Fruit fly (Drosophila melanogaster) whole organism, embryonic: ENCODE results near the gene Lerp.
A peak's percentile ranks its signal among the peaks of the same experiment; 100 is the strongest.

Source experiments
- Asciz ChIP-seq: fragments of 200-800 bp; sonication (Bioruptor generic); optimal IDR thresholded peaks from 2 replicates; lab custom pipeline; 2017; ENCODE audit warnings: missing biosample characterization, mild to moderate bottlenecking, missing genetic modification characterization, missing genetic modification reagents
- Atf3 ChIP-seq: fragments of 200-800 bp; sonication (Bioruptor generic); optimal IDR thresholded peaks from 3 replicates; lab custom pipeline; 2016; ENCODE audit warnings: missing biosample characterization, missing genetic modification characterization
- CG11696 ChIP-seq: fragments of 200-800 bp; sonication (Bioruptor generic); IDR thresholded peaks from 2 replicates; pipeline ENCODE4 v1.3.6; 2022; ENCODE audit warnings: missing biosample characterization, missing genetic modification characterization
- CG12391 ChIP-seq: fragments of 200-800 bp; sonication (Bioruptor generic); optimal IDR thresholded peaks from 3 replicates; lab custom pipeline; 2018; ENCODE audit warnings: missing biosample characterization, mild to moderate bottlenecking, missing genetic modification characterization, moderate library complexity
- CG13287 ChIP-seq: fragments of 200-800 bp; sonication (Bioruptor generic); IDR thresholded peaks from 2 replicates; pipeline ENCODE4 v1.3.6; 2022; ENCODE audit warnings: missing biosample characterization, missing genetic modification characterization; ENCODE audit not compliant: partially characterized antibody
- CG14710 ChIP-seq: fragments of 200-800 bp; sonication (Bioruptor generic); optimal IDR thresholded peaks from 3 replicates; lab custom pipeline; 2019; ENCODE audit warnings: missing biosample characterization, mild to moderate bottlenecking, missing genetic modification characterization, moderate library complexity
- CG15601 ChIP-seq: fragments of 200-800 bp; sonication (Bioruptor generic); optimal IDR thresholded peaks from 3 replicates; lab custom pipeline; 2019; ENCODE audit warnings: missing biosample characterization, mild to moderate bottlenecking, missing genetic modification characterization, moderate library complexity
- CG15696 ChIP-seq: fragments of 200-800 bp; sonication (Bioruptor generic); optimal IDR thresholded peaks from 2 replicates; lab custom pipeline; 2019; ENCODE audit warnings: missing biosample characterization, mild to moderate bottlenecking, missing genetic modification characterization, moderate library complexity
- CG17186 ChIP-seq: fragments of 200-800 bp; sonication (Bioruptor generic); optimal IDR thresholded peaks from 3 replicates; lab custom pipeline; 2017; ENCODE audit warnings: missing biosample characterization, missing genetic modification reagents, missing genetic modification characterization
- CG17612 ChIP-seq: fragments of 200-800 bp; sonication (Bioruptor generic); IDR thresholded peaks from 2 replicates; pipeline ENCODE4 v1.3.6; 2022; ENCODE audit warnings: missing biosample characterization, missing genetic modification characterization
- CG18011 ChIP-seq: fragments of 200-800 bp; sonication (Bioruptor generic); optimal IDR thresholded peaks from 2 replicates; lab custom pipeline; 2017; ENCODE audit warnings: missing biosample characterization, missing genetic modification characterization, mild to moderate bottlenecking, moderate library complexity, missing genotype
- CG18262 ChIP-seq: fragments of 200-800 bp; optimal IDR thresholded peaks from 3 replicates; lab custom pipeline; 2019; ENCODE audit warnings: missing biosample characterization, mild to moderate bottlenecking, missing genetic modification characterization, moderate library complexity
- CG2199 ChIP-seq: fragments of 200-800 bp; sonication (Bioruptor generic); IDR thresholded peaks from 3 replicates; pipeline ENCODE4 v1.3.6; 2022; ENCODE audit warnings: missing biosample characterization, missing genetic modification characterization
- CG31224 ChIP-seq: fragments of 200-800 bp; sonication (Bioruptor generic); IDR thresholded peaks from 2 replicates; pipeline ENCODE4 v1.3.6; 2022; ENCODE audit warnings: missing biosample characterization, missing genetic modification characterization
- CG33557 ChIP-seq: fragments of 200-800 bp; sonication (Bioruptor generic); optimal IDR thresholded peaks from 2 replicates; lab custom pipeline; 2019; ENCODE audit warnings: missing biosample characterization, mild to moderate bottlenecking, missing genetic modification characterization, moderate library complexity
- CG4328 ChIP-seq: fragments of 200-800 bp; sonication (Bioruptor generic); optimal IDR thresholded peaks from 3 replicates; lab custom pipeline; 2017; ENCODE audit warnings: missing biosample characterization, missing genetic modification reagents, missing genetic modification characterization
- CG6813 ChIP-seq: fragments of 200-800 bp; sonication (Bioruptor generic); optimal IDR thresholded peaks from 2 replicates; lab custom pipeline; 2017; ENCODE audit warnings: missing biosample characterization, missing genetic modification characterization, mild to moderate bottlenecking, moderate library complexity, missing genetic modification reagents
- CG8281 ChIP-seq: fragments of 200-800 bp; sonication (Bioruptor generic); optimal IDR thresholded peaks from 2 replicates; lab custom pipeline; 2018; ENCODE audit warnings: missing biosample characterization, mild to moderate bottlenecking, missing genetic modification characterization, moderate library complexity
- CG9727 ChIP-seq: fragments of 200-800 bp; sonication (Bioruptor generic); optimal IDR thresholded peaks from 3 replicates; lab custom pipeline; 2017; ENCODE audit warnings: missing biosample characterization, mild to moderate bottlenecking, missing genetic modification characterization
- Kr ChIP-seq: fragments of 200-800 bp; sonication (Bioruptor generic); optimal IDR thresholded peaks from 2 replicates; lab custom pipeline; 2017; ENCODE audit warnings: missing biosample characterization, mild to moderate bottlenecking, missing genetic modification characterization
- Lim3 ChIP-seq: fragments of 200-800 bp; sonication (Bioruptor generic); IDR thresholded peaks from 2 replicates; pipeline ENCODE4 v1.3.6; 2022; ENCODE audit warnings: missing biosample characterization, missing genetic modification characterization
- Med ChIP-seq: fragments of 200-800 bp; sonication (Bioruptor generic); peaks from one replicate; lab custom pipeline; 2016; ENCODE audit warnings: missing biosample characterization, missing genetic modification characterization, mild to moderate bottlenecking, inconsistent platforms, moderate library complexity
- PHDP ChIP-seq: fragments of 200-800 bp; sonication (Bioruptor generic); optimal IDR thresholded peaks from 3 replicates; lab custom pipeline; 2018; ENCODE audit warnings: missing biosample characterization, mild to moderate bottlenecking, missing genetic modification characterization, moderate library complexity
- Spps ChIP-seq: fragments of 200-800 bp; sonication (Bioruptor generic); optimal IDR thresholded peaks from 2 replicates; lab custom pipeline; 2018; ENCODE audit warnings: missing biosample characterization, mild to moderate bottlenecking, missing genetic modification characterization
- Sry-δ ChIP-seq: fragments of 200-800 bp; sonication (Bioruptor generic); optimal IDR thresholded peaks from 2 replicates; lab custom pipeline; 2016; ENCODE audit warnings: missing biosample characterization, missing genetic modification characterization
- Stat92E ChIP-seq, 3 experiments: fragments of >200 bp in 2 of 3; fragments of 200-800 bp in 1 of 3; sonication (Bioruptor generic) in 1 of 3; optimal IDR thresholded peaks; 2 replicates each; lab custom pipeline; 2017 to 2019; ENCODE audit warnings: missing biosample characterization in 3 of 3, missing genetic modification characterization in 3 of 3, mild to moderate bottlenecking in 1 of 3, moderate library complexity in 1 of 3
- Trl ChIP-seq, 3 experiments: fragments of >200 bp in 2 of 3; fragments of 200-800 bp in 1 of 3; sonication (Bioruptor generic) in 1 of 3; optimal IDR thresholded peaks; 2 replicates in 1 of 3; 3 replicates in 2 of 3; lab custom pipeline; 2016 to 2017; ENCODE audit warnings: missing biosample characterization in 1 of 3, missing genetic modification characterization in 1 of 3
- ac ChIP-seq: fragments of 200-800 bp; sonication (Bioruptor generic); optimal IDR thresholded peaks from 3 replicates; lab custom pipeline; 2017; ENCODE audit warnings: missing biosample characterization, mild to moderate bottlenecking, missing genetic modification characterization
- bsh ChIP-seq, 2 experiments: fragments of 200-800 bp; sonication (Bioruptor generic); optimal IDR thresholded peaks; 2 replicates each; lab custom pipeline; 2017 to 2018; ENCODE audit warnings: mild to moderate bottlenecking in 2 of 2, missing biosample characterization in 2 of 2, missing genetic modification characterization in 2 of 2, moderate library complexity in 1 of 2
- cad ChIP-seq: fragments of >200 bp; optimal IDR thresholded peaks from 2 replicates; lab custom pipeline; 2017; ENCODE audit warnings: missing biosample characterization, missing genetic modification characterization
- cg ChIP-seq: fragments of 200-800 bp; sonication (Bioruptor generic); optimal IDR thresholded peaks from 3 replicates; lab custom pipeline; 2019; ENCODE audit warnings: missing biosample characterization, mild to moderate bottlenecking, missing genetic modification characterization, moderate library complexity
- chif ChIP-seq, 2 experiments: fragments of 200-800 bp; sonication (Bioruptor generic); optimal IDR thresholded peaks; 3 replicates each; lab custom pipeline; 2016; ENCODE audit warnings: missing biosample characterization in 2 of 2, missing genetic modification characterization in 2 of 2
- fd102C ChIP-seq: fragments of 200-800 bp; sonication (Bioruptor generic); optimal IDR thresholded peaks from 2 replicates; lab custom pipeline; 2018; ENCODE audit warnings: missing biosample characterization, mild to moderate bottlenecking, missing genetic modification characterization, moderate library complexity
- ftz-f1 ChIP-seq: fragments of 200-800 bp; sonication (Bioruptor generic); optimal IDR thresholded peaks from 2 replicates; lab custom pipeline; 2016; ENCODE audit warnings: missing biosample characterization, missing genetic modification characterization
- gfzf ChIP-seq: fragments of 200-800 bp; sonication (Bioruptor generic); optimal IDR thresholded peaks from 2 replicates; lab custom pipeline; 2016; ENCODE audit warnings: missing biosample characterization, mild to moderate bottlenecking, missing genetic modification characterization, moderate library complexity
- grn ChIP-seq: fragments of 200-800 bp; sonication (Bioruptor generic); optimal IDR thresholded peaks from 3 replicates; lab custom pipeline; 2017; ENCODE audit warnings: missing biosample characterization, missing genetic modification characterization
- oc ChIP-seq: fragments of 200-800 bp; sonication (Bioruptor generic); optimal IDR thresholded peaks from 2 replicates; lab custom pipeline; 2018; ENCODE audit warnings: missing biosample characterization, mild to moderate bottlenecking, missing genetic modification characterization, moderate library complexity
- odd ChIP-seq: fragments of 200-800 bp; sonication (Bioruptor generic); optimal IDR thresholded peaks from 2 replicates; lab custom pipeline; 2017; ENCODE audit warnings: missing biosample characterization, mild to moderate bottlenecking, missing genetic modification characterization
- pfk ChIP-seq: fragments of 200-800 bp; sonication (Bioruptor generic); optimal IDR thresholded peaks from 2 replicates; lab custom pipeline; 2018; ENCODE audit warnings: missing biosample characterization, mild to moderate bottlenecking, missing genetic modification characterization, moderate library complexity
- pros ChIP-seq: fragments of 200-800 bp; sonication (Bioruptor generic); optimal IDR thresholded peaks from 3 replicates; lab custom pipeline; 2019; ENCODE audit warnings: missing biosample characterization, mild to moderate bottlenecking, missing genetic modification characterization, moderate library complexity
- sc ChIP-seq, 3 experiments: fragments of >200 bp in 2 of 3; fragments of 200-800 bp in 1 of 3; sonication (Bioruptor generic) in 1 of 3; optimal IDR thresholded peaks; 2 replicates in 2 of 3; 3 replicates in 1 of 3; lab custom pipeline; 2017; ENCODE audit warnings: mild to moderate bottlenecking in 1 of 3, missing biosample characterization in 1 of 3, missing genetic modification characterization in 1 of 3, missing genetic modification reagents in 1 of 3
- sens ChIP-seq: fragments of 200-800 bp; sonication (Bioruptor generic); peaks from one replicate; lab custom pipeline; 2016; ENCODE audit warnings: missing biosample characterization, missing genetic modification characterization
- so ChIP-seq: fragments of 200-800 bp; sonication (Bioruptor generic); IDR thresholded peaks from 3 replicates; pipeline ENCODE4 v1.3.6; 2022; ENCODE audit warnings: missing biosample characterization, missing genetic modification characterization
- tll ChIP-seq, 2 experiments: fragments of 200-800 bp in 1 of 2; fragments of >200 bp in 1 of 2; sonication (Bioruptor generic) in 1 of 2; optimal IDR thresholded peaks; 2 replicates each; lab custom pipeline; 2017 to 2019; ENCODE audit warnings: missing biosample characterization in 2 of 2, missing genetic modification characterization in 2 of 2, mild to moderate bottlenecking in 1 of 2, moderate library complexity in 1 of 2
- tup ChIP-seq: fragments of 200-800 bp; sonication (Bioruptor generic); optimal IDR thresholded peaks from 2 replicates; lab custom pipeline; 2016; ENCODE audit warnings: missing biosample characterization, mild to moderate bottlenecking, missing genetic modification characterization, moderate library complexity
- vvl ChIP-seq: fragments of 200-800 bp; sonication (Bioruptor generic); IDR thresholded peaks from 2 replicates; pipeline ENCODE4 v1.3.6; 2022; ENCODE audit warnings: missing biosample characterization, missing genetic modification characterization
- zfh1 ChIP-seq: fragments of 200-800 bp; sonication (Bioruptor generic); IDR thresholded peaks from 3 replicates; pipeline ENCODE4 v1.3.6; 2022; ENCODE audit warnings: missing biosample characterization, missing genetic modification characterization

Lerp gene

DNA sequence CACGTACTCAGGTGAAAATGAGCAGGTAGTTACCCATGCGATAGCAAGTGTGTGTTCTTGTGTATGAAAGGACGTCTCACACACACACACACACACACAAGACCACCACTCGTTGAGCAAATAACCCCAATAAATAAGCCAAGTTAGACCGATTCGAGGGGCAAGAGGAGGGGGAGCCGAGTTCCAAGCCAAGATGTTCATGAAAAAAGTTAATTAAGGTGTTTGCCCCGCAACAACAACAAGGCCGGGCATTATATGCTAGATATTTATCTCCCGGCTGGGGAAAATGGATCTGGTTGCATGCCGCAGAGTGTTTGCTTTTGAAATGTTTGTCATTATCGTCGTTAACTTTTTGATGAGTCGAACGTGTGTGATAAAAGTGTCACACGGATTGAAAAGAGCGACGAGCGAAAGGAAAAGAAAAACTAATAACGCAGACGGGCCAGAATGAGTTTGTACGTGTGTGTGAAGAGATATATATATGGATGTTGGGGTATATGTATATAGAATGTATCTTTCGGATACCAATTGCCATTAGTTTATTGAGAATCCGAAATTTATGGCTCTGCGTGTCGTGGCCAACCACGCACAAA is 66.3 kb downstream of the Lerp start (continued):
- TF ChIP-seq ac (GFP tag; lab: Kevin White, UChicago) (peak; percentile 59), CG17612 (GFP tag; lab: Robert Waterston, UW) (no peak), Lim3 (GFP tag; lab: Robert Waterston, UW) (no peak), gfzf (GFP tag; lab: Kevin White, UChicago) (no peak), Asciz (GFP tag; lab: Kevin White, UChicago) (peak; percentile 13), CG12391 (tag; lab: Kevin White, UChicago) (peak; percentile 6), oc (tag; lab: Kevin White, UChicago) (peak; percentile 10), Kr (GFP tag; lab: Kevin White, UChicago) (peak; percentile 42), CG9727 (GFP tag; lab: Kevin White, UChicago) (peak; percentile 31), CG18262 (tag; lab: Kevin White, UChicago) (peak; percentile 33), Med (GFP tag; lab: Kevin White, UChicago) (peak; percentile 68), CG15696 (peak; percentile 57), CG17186 (no peak), CG15601 (tag; lab: Kevin White, UChicago) (peak; percentile 20), zfh1 (GFP tag; lab: Robert Waterston, UW) (0 out of 3 replicates have a peak, but pooled peaks have one; percentile 20), CG11696 (GFP tag; lab: Robert Waterston, UW) (no peak), Trl (optimal IDR thresholded peaks at IDR 0.05; lab: Kevin White, UChicago) (no peak), Trl (GFP tag; optimal IDR thresholded peaks at IDR 0.05; lab: Kevin White, UChicago) (peak; percentile 6), CG33557 (GFP tag; lab: Kevin White, UChicago) (peak; percentile 37), cad (GFP tag; lab: Kevin White, UChicago) (peak; percentile 25), CG2199 (GFP tag; lab: Robert Waterston, UW) (no peak), CG4328 (GFP tag; lab: Kevin White, UChicago) (peak; percentile 5), odd (GFP tag; lab: Kevin White, UChicago) (no peak), CG13287 (GFP tag; lab: Robert Waterston, UW) (no peak), so (GFP tag; lab: Robert Waterston, UW) (no peak), grn (GFP tag; lab: Kevin White, UChicago) (peak; percentile 94), PHDP (tag; lab: Kevin White, UChicago) (no peak), Atf3 (GFP tag; lab: Kevin White, UChicago) (no peak), CG8281 (tag; lab: Kevin White, UChicago) (peak; percentile 23), tup (no peak), vvl (GFP tag; lab: Robert Waterston, UW) (no peak), pfk (no peak), cg (peak; percentile 66), pros (GFP tag; lab: Kevin White, UChicago) (peak; percentile 74), Spps (tag; lab: Kevin White, UChicago) (peak; percentile 21), CG31224 (GFP tag; lab: Robert Waterston, UW) (no peak), ftz-f1 (no peak), CG18011 (GFP tag; lab: Kevin White, UChicago) (no peak), tll (GFP tag; optimal IDR thresholded peaks at IDR 0.05; lab: Kevin White, UChicago) (peak in 1 of 2 experiments; percentile 85), sc (optimal IDR thresholded peaks at IDR 0.05; lab: Kevin White, UChicago) (no peak), sc (GFP tag; optimal IDR thresholded peaks at IDR 0.05; lab: Kevin White, UChicago) (peak; percentile 21), CG14710 (tag; lab: Kevin White, UChicago) (peak; percentile 14), fd102C (GFP tag; lab: Kevin White, UChicago) (peak; percentile 23), sens (GFP tag; lab: Kevin White, UChicago) (peak; percentile 82), Stat92E (GFP tag; optimal IDR thresholded peaks at IDR 0.05; lab: Kevin White, UChicago) (no peak), Sry-δ (GFP tag; lab: Kevin White, UChicago) (no peak), bsh (GFP tag; optimal IDR thresholded peaks at IDR 0.05; lab: Kevin White, UChicago) (peak in 1 of 2 experiments; percentile 12), CG6813 (GFP tag; lab: Kevin White, UChicago) (peak; percentile 29), chif (GFP tag; optimal IDR thresholded peaks at IDR 0.05; lab: Kevin White, UChicago) (peak in 1 of 2 experiments; percentile 11)
